Worm (Caenorhabditis elegans) whole organism, L3 larva: ENCODE data around the gene R05G9.1.

ENCODE experiments used
- aly-2 ChIP-seq: fragments of 150-350 bp; optimal IDR thresholded peaks from 2 replicates; lab custom pipeline; 2014; ENCODE audit warnings: missing biosample characterization, missing genetic modification characterization
- ceh-28 ChIP-seq: fragments of 150-350 bp; optimal IDR thresholded peaks from 2 replicates; lab custom pipeline; 2014; ENCODE audit warnings: missing biosample characterization, missing genetic modification reagents, missing genetic modification characterization
- ceh-9 ChIP-seq: sonication (generic microtip); optimal IDR thresholded peaks from 2 replicates; lab custom pipeline; 2018; ENCODE audit warnings: missing biosample characterization, missing genetic modification characterization
- fkh-10 ChIP-seq: sonication (generic microtip); optimal IDR thresholded peaks from 2 replicates; lab custom pipeline; 2017; ENCODE audit warnings: missing biosample characterization, missing genetic modification reagents, missing genetic modification characterization
- mdl-1 ChIP-seq: fragments of 150-350 bp; optimal IDR thresholded peaks from 2 replicates; lab custom pipeline; 2014; ENCODE audit warnings: missing biosample characterization, missing genetic modification characterization
- nfya-1 ChIP-seq: sonication (generic microtip); optimal IDR thresholded peaks from 2 replicates; lab custom pipeline; 2017; ENCODE audit warnings: missing genetic modification characterization, mild to moderate bottlenecking, missing compliant biosample characterization, antibody characterized with exemption, moderate library complexity; ENCODE audit not compliant: insufficient read depth
- nhr-11 ChIP-seq: fragments of 150-350 bp; optimal IDR thresholded peaks from 2 replicates; lab custom pipeline; 2014; ENCODE audit warnings: missing biosample characterization, missing genetic modification characterization

DNA sequence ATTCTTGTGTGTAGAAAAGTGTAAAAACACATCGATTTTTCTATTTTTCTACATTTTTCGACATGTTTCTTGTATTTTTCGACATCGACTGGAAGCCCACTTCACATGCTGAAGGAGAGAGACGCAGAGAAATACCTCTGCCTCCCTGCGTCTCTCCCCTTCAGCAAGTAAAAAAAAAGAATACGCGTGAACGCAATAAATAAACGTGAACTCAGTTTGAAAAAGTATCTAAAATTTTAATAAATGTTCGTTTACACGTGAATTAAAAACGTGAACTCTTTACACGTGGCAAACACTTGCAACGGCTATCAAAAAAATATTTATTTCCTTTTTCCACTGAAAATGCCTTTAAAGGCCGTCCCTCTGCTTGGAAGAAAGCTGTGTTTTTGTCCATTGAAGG lies at the start of gene R05G9.1:
- TF ChIP-seq aly-2, result no peak
- no peak for TF ChIP-seq mdl-1 (tag; lab: Kevin White, UChicago)
- no peak for TF ChIP-seq ceh-28 (tag; lab: Kevin White, UChicago)
- no peak for TF ChIP-seq nfya-1
- no peak for TF ChIP-seq fkh-10 (GFP tag; lab: Kevin White, UChicago)
- no peak for TF ChIP-seq ceh-9 (tag; lab: Kevin White, UChicago)
- TF ChIP-seq nhr-11 (tag; lab: Kevin White, UChicago), result no peak
